Worm (Caenorhabditis elegans): Measurements from ENCODE around the gene C46C2.3.

The C46C2.3 gene

DNA sequence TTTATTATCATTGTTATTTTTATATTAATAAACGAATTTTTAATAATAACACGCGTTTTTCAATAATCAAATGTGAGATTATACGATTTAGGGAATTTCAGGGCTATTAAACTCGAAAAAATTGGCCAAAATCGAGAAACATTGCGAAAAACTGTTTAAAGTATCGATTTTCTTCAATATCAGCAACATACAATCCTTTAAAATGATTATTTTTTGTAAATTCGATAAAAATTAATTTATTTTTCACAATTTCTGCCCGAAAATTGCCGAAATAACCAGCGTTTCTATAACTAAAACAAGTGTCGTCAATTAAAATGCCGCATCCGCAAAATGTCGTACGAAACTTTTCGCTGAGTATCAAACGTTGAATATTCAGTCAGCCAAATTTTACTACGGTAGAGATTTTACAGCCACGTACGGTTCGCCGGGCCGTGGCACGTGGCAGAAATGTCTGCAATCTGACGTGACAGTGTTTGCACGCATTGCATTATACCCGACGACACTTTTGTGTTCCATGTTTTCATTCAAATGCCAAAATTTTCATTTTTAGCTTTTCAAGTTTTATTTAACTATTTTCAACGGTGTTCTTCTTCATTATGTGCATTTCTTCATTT lies 28.8 kb upstream of the C46C2.3 start (continued):
- TF ChIP-seq F49E8.2 (tag; optimal IDR thresholded peaks at IDR 0.05; ENCODE audit: insufficient read depth) (peak; percentile 28), let-526 (GFP tag; IDR thresholded peaks at IDR 0.05) (peak; percentile 94), hmg-1.2 (GFP tag; IDR thresholded peaks at IDR 0.05) (peak; percentile 100), ceh-91 (GFP tag; IDR thresholded peaks at IDR 0.05) (peak; percentile 100), hmg-20 (GFP tag; IDR thresholded peaks at IDR 0.05) (peak; percentile 95), attf-6 (GFP tag; IDR thresholded peaks at IDR 0.05) (peak; percentile 96), ekl-4 (GFP tag; IDR thresholded peaks at IDR 0.05) (peak; percentile 99), rec-8 (tag; optimal IDR thresholded peaks at IDR 0.05) (peak in 1 of 2 experiments; percentile 32), madf-3 (GFP tag; IDR thresholded peaks at IDR 0.05) (peak; percentile 98), F39B2.1 (GFP tag; IDR thresholded peaks at IDR 0.05) (peak; percentile 96), cebp-1 (GFP tag; IDR thresholded peaks at IDR 0.05) (peak; percentile 89), cebp-1 (tag; optimal IDR thresholded peaks at IDR 0.05) (peak; percentile 12), xnd-1 (tag; optimal IDR thresholded peaks at IDR 0.05) (peak; percentile 86), nfyb-1 (GFP tag; IDR thresholded peaks at IDR 0.05) (peak; percentile 99), Y53F4B.3 (GFP tag; IDR thresholded peaks at IDR 0.05) (peak; percentile 95), unc-130 (GFP tag; optimal IDR thresholded peaks at IDR 0.05) (peak; percentile 56), Y95B8A.8 (GFP tag; IDR thresholded peaks at IDR 0.05) (peak; percentile 100), let-607 (tag; optimal IDR thresholded peaks at IDR 0.05) (peak; percentile 61 to 91), bed-2 (GFP tag; IDR thresholded peaks at IDR 0.05) (peak; percentile 99), dox-1 (GFP tag; IDR thresholded peaks at IDR 0.05) (peak; percentile 100), K11D2.4 (GFP tag; IDR thresholded peaks at IDR 0.05) (peak; percentile 95), efl-1 (GFP tag; optimal IDR thresholded peaks at IDR 0.05) (peak; percentile 39), attf-5 (GFP tag; optimal IDR thresholded peaks at IDR 0.05) (peak; percentile 13), snpc-3.4 (tag; optimal IDR thresholded peaks at IDR 0.05) (peak; percentile 53), ztf-28 (GFP tag; IDR thresholded peaks at IDR 0.05) (peak; percentile 99), cebp-2 (GFP tag; IDR thresholded peaks at IDR 0.05) (peak; percentile 95), mcd-1 (GFP tag; IDR thresholded peaks at IDR 0.05) (peak; percentile 98), F37B4.10 (GFP tag; IDR thresholded peaks at IDR 0.05) (peak; percentile 99), sea-2 (GFP tag; IDR thresholded peaks at IDR 0.05) (peak; percentile 98), egl-18 (GFP tag; IDR thresholded peaks at IDR 0.05) (peak; percentile 96), ceh-100 (GFP tag; IDR thresholded peaks at IDR 0.05) (peak; percentile 93), ceh-40 (GFP tag; IDR thresholded peaks at IDR 0.05) (peak; percentile 90), lin-35 (GFP tag; optimal IDR thresholded peaks at IDR 0.05) (peak in 2 of 3 experiments; percentile 14), attf-3 (GFP tag; conservative IDR thresholded peaks at IDR 0.05) (peak; percentile 95)

DNA sequence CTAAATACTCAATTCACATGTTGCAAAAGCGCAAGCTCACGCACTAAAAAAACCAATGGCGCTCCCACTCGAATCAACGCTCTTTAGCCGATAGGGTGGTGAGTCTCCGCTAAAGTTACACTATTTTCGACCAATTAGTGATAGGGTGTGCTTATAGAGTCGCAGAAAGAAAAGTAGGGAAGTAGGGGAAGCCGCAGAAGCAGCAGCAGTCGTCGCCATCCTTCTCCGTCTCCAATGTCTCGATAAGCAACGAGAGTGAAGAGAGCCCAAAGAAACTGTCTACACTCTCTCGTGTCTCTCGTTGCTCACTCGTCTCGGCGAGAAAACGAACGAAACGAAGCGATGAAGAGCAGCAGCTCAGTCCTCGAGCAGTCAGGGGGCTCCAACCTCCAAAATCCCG lies 28.2 kb upstream of the C46C2.3 start:
- no peak for TF ChIP-seq nhr-179 (tag; optimal IDR thresholded peaks at IDR 0.05)
- TF ChIP-seq nhr-80 (tag; optimal IDR thresholded peaks at IDR 0.05) = no peak
- no peak for TF ChIP-seq ztf-3 (GFP tag; optimal IDR thresholded peaks at IDR 0.05)
- no peak for TF ChIP-seq lsy-27 (tag; optimal IDR thresholded peaks at IDR 0.05; ENCODE audit: borderline replicate concordance, insufficient read depth)
- no peak for TF ChIP-seq gei-17 (GFP tag; optimal IDR thresholded peaks at IDR 0.05)
- no peak for TF ChIP-seq repo-1 (tag; optimal IDR thresholded peaks at IDR 0.05)
- peak; percentile 53; the same call in 1 of the 2 replicates for TF ChIP-seq pbrm-1 (GFP tag; IDR thresholded peaks at IDR 0.05)
- no peak for TF ChIP-seq dpff-1 (tag; optimal IDR thresholded peaks at IDR 0.05)
- TF ChIP-seq cebp-2 (GFP tag; IDR thresholded peaks at IDR 0.05) = no peak
- no peak for TF ChIP-seq B0336.3 (GFP tag; IDR thresholded peaks at IDR 0.05)
- no peak for TF ChIP-seq aptf-2 (GFP tag; conservative IDR thresholded peaks at IDR 0.05)
- TF ChIP-seq fkh-3 (tag; optimal IDR thresholded peaks at IDR 0.05) = no peak
- no peak for TF ChIP-seq F22D6.2 (tag; optimal IDR thresholded peaks at IDR 0.05)
- TF ChIP-seq zfh-2 (GFP tag; conservative IDR thresholded peaks at IDR 0.05) = peak; percentile 93
- TF ChIP-seq hmg-1.2 (GFP tag; IDR thresholded peaks at IDR 0.05) = peak; percentile 61; the same call in 1 of the 2 replicates
- TF ChIP-seq tbx-9 (tag; optimal IDR thresholded peaks at IDR 0.05; ENCODE audit: borderline replicate concordance) = no peak
- no peak for TF ChIP-seq ceh-58 (GFP tag; IDR thresholded peaks at IDR 0.05)

All from whole organism, young adult.